Worm (Caenorhabditis elegans) whole organism, mixed stage, embryonic: ENCODE measurements around the gene R05H5.4.

Experiments
- M03D4.4 ChIP-seq: sonication (generic microtip); optimal IDR thresholded peaks from 2 replicates; lab custom pipeline; 2017; ENCODE audit warnings: mild to moderate bottlenecking, missing genetic modification characterization, missing compliant biosample characterization
- bed-3 ChIP-seq: fragments of 200-800 bp; sonication (Bioruptor generic); optimal IDR thresholded peaks from 3 replicates; lab custom pipeline; 2018; ENCODE audit warnings: mild to moderate bottlenecking, missing genetic modification characterization, moderate library complexity, missing compliant biosample characterization
- blmp-1 ChIP-seq: fragments of 150-350 bp; optimal IDR thresholded peaks from 2 replicates; lab custom pipeline; 2014; ENCODE audit warnings: missing biosample characterization, missing genetic modification characterization
- ceh-39 ChIP-seq: fragments of 150-350 bp; optimal IDR thresholded peaks from 2 replicates; lab custom pipeline; 2014; ENCODE audit warnings: missing biosample characterization, missing genetic modification characterization
- ceh-83 ChIP-seq: fragments of 200-800 bp; sonication (Bioruptor generic); optimal IDR thresholded peaks from 2 replicates; lab custom pipeline; 2018; ENCODE audit warnings: mild to moderate bottlenecking, missing genetic modification characterization, missing compliant biosample characterization
- ces-1 ChIP-seq: fragments of 150-350 bp; optimal IDR thresholded peaks from 2 replicates; lab custom pipeline; 2014; ENCODE audit warnings: missing biosample characterization, missing genetic modification reagents, missing genetic modification characterization
- cnd-1 ChIP-seq: fragments of 200-800 bp; sonication (Bioruptor generic); optimal IDR thresholded peaks from 2 replicates; lab custom pipeline; 2018; ENCODE audit warnings: mild to moderate bottlenecking, missing genetic modification characterization, missing compliant biosample characterization
- drap-1 ChIP-seq: fragments of 200-800 bp; sonication (Bioruptor generic); optimal IDR thresholded peaks from 3 replicates; lab custom pipeline; 2018; ENCODE audit warnings: mild to moderate bottlenecking, missing genetic modification characterization, missing compliant biosample characterization
- elt-1 ChIP-seq: sonication (generic microtip); optimal IDR thresholded peaks from 2 replicates; lab custom pipeline; 2017; ENCODE audit warnings: missing genetic modification characterization, mild to moderate bottlenecking, missing compliant biosample characterization, antibody characterized with exemption, moderate library complexity, borderline replicate concordance; ENCODE audit not compliant: insufficient read depth
- elt-3 ChIP-seq: fragments of 150-350 bp; optimal IDR thresholded peaks from 2 replicates; lab custom pipeline; 2014; ENCODE audit warnings: missing biosample characterization, missing genetic modification characterization
- flh-1 ChIP-seq: fragments of 200-800 bp; sonication (Bioruptor generic); optimal IDR thresholded peaks from 2 replicates; lab custom pipeline; 2018; ENCODE audit warnings: mild to moderate bottlenecking, missing genetic modification characterization, moderate library complexity, missing compliant biosample characterization
- ham-2 ChIP-seq: fragments of 200-800 bp; sonication (Bioruptor generic); optimal IDR thresholded peaks from 2 replicates; lab custom pipeline; 2018; ENCODE audit warnings: mild to moderate bottlenecking, missing genetic modification characterization, missing compliant biosample characterization
- hlh-1 ChIP-seq: fragments of 150-350 bp; optimal IDR thresholded peaks from 2 replicates; lab custom pipeline; 2014; ENCODE audit warnings: missing biosample characterization, missing genetic modification reagents, missing genetic modification characterization
- lin-32 ChIP-seq: fragments of 200-800 bp; sonication (Bioruptor generic); optimal IDR thresholded peaks from 2 replicates; lab custom pipeline; 2018; ENCODE audit warnings: mild to moderate bottlenecking, missing genetic modification characterization, missing compliant biosample characterization
- lsy-2 ChIP-seq: fragments of 150-350 bp; optimal IDR thresholded peaks from 2 replicates; lab custom pipeline; 2014; ENCODE audit warnings: missing biosample characterization, missing genetic modification characterization
- mab-5 ChIP-seq: fragments of 150-350 bp; optimal IDR thresholded peaks from 2 replicates; lab custom pipeline; 2014; ENCODE audit warnings: missing biosample characterization, missing genetic modification characterization
- mep-1 ChIP-seq: fragments of 150-350 bp; optimal IDR thresholded peaks from 2 replicates; lab custom pipeline; 2017; ENCODE audit warnings: missing biosample characterization, missing genetic modification reagents, missing genetic modification characterization, inconsistent platforms
- mls-2 ChIP-seq: sonication (generic microtip); optimal IDR thresholded peaks from 2 replicates; lab custom pipeline; 2016; ENCODE audit warnings: mild to moderate bottlenecking, missing genetic modification characterization, moderate library complexity, missing compliant biosample characterization
- nhr-12 ChIP-seq: fragments of 150-350 bp; optimal IDR thresholded peaks from 2 replicates; lab custom pipeline; 2014; ENCODE audit warnings: missing biosample characterization, missing genetic modification characterization
- nhr-237 ChIP-seq: fragments of 150-350 bp; optimal IDR thresholded peaks from 2 replicates; lab custom pipeline; 2014; ENCODE audit warnings: missing biosample characterization, missing genetic modification characterization
- nhr-28 ChIP-seq: fragments of 150-350 bp; optimal IDR thresholded peaks from 2 replicates; lab custom pipeline; 2014; ENCODE audit warnings: missing biosample characterization, missing genetic modification characterization
- nhr-76 ChIP-seq: sonication (generic microtip); optimal IDR thresholded peaks from 2 replicates; lab custom pipeline; 2017; ENCODE audit warnings: missing biosample characterization, missing genetic modification characterization
- pha-4 ChIP-seq: fragments of 150-350 bp; optimal IDR thresholded peaks from 2 replicates; lab custom pipeline; 2018; ENCODE audit warnings: missing biosample characterization, missing genetic modification reagents, missing genetic modification characterization
- sem-2 ChIP-seq: fragments of 200-800 bp; sonication (Bioruptor generic); optimal IDR thresholded peaks from 2 replicates; lab custom pipeline; 2018; ENCODE audit warnings: mild to moderate bottlenecking, missing genetic modification characterization, missing compliant biosample characterization
- snpc-4 ChIP-seq: fragments of 150-350 bp; optimal IDR thresholded peaks from 2 replicates; lab custom pipeline; 2014; ENCODE audit warnings: missing biosample characterization, missing genetic modification characterization
- sptf-1 ChIP-seq: sonication (generic microtip); optimal IDR thresholded peaks from 2 replicates; lab custom pipeline; 2017; ENCODE audit warnings: mild to moderate bottlenecking, missing genetic modification characterization, moderate library complexity, missing compliant biosample characterization
- tbx-8 ChIP-seq: fragments of 200-800 bp; sonication (Bioruptor generic); optimal IDR thresholded peaks from 2 replicates; lab custom pipeline; 2018; ENCODE audit warnings: mild to moderate bottlenecking, missing genetic modification characterization, moderate library complexity, missing compliant biosample characterization
- unc-120 ChIP-seq: sonication (generic microtip); optimal IDR thresholded peaks from 2 replicates; lab custom pipeline; 2017; ENCODE audit warnings: missing genetic modification characterization, missing compliant biosample characterization; ENCODE audit not compliant: poor library complexity, severe bottlenecking
- unc-39 ChIP-seq: fragments of 150-350 bp; optimal IDR thresholded peaks from 2 replicates; lab custom pipeline; 2014; ENCODE audit warnings: missing biosample characterization, missing genetic modification characterization
- zip-8 ChIP-seq: fragments of 150-350 bp; optimal IDR thresholded peaks from 2 replicates; lab custom pipeline; 2014; ENCODE audit warnings: missing biosample characterization, missing genetic modification characterization
- ztf-11 ChIP-seq: fragments of 150-350 bp; optimal IDR thresholded peaks from 2 replicates; lab custom pipeline; 2014; ENCODE audit warnings: missing biosample characterization, missing genetic modification characterization

R05H5.4 gene

DNA sequence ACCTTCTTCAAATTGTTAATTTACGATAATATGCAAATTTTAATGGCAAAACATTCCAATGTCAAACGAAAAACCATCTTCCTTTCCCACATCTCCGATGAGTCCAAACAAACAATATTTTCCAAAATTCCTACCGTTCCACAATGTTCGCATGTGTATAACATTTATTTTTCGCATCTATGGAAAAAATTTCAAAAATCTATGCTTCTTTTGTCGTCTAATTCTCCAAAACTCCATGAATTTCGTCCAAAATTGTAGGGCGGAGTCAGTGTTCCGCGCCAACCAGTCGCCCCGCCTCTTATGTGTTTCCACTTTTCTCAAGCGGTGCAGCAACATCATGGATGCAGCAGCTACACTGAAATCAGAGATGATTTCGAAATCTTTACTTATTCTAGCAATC, 31.2 kb upstream of the R05H5.4 start, which contains the start of gene T01E8.8:
Gene T01E8.8, plus strand, starts transcription at position 301 of the 400 bp plus-strand sequence.
- no peak for TF ChIP-seq unc-120 (tag; lab: Kevin White, UChicago)
- no peak for TF ChIP-seq cnd-1
- no peak for TF ChIP-seq ceh-83 (GFP tag; lab: Kevin White, UChicago)
- TF ChIP-seq, all 35 proteins: peak for 0

DNA sequence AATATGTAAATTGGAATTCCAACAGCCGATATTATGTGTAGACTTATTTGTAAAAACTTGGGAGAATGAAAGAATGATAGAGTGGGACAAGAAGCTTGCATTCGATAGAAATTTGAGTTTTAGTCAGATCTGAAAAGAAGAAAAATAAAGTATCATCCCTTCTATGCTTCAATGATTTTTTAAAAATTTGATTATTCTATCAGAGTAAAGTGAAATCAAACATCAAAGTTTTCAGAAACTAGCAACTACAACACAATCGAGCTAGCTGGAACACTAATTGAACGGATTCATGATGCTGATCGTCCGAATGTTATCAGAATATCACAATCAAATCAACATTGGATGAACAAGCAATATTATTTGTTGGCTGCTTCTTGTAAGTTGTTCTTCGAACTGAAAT, 27.2 kb upstream of the R05H5.4 start, which contains the start of gene srh-135:
Gene srh-135, minus strand, starts transcription at position 101 of the 400 bp plus-strand sequence.
- TF ChIP-seq mab-5 (tag; lab: Kevin White, UChicago) (no peak), tbx-8 (GFP tag; lab: Kevin White, UChicago) (no peak), nhr-12 (tag; lab: Kevin White, UChicago) (no peak), nhr-237 (no peak), bed-3 (GFP tag; lab: Kevin White, UChicago) (no peak), ces-1 (GFP tag; lab: Kevin White, UChicago) (no peak), flh-1 (no peak)

DNA sequence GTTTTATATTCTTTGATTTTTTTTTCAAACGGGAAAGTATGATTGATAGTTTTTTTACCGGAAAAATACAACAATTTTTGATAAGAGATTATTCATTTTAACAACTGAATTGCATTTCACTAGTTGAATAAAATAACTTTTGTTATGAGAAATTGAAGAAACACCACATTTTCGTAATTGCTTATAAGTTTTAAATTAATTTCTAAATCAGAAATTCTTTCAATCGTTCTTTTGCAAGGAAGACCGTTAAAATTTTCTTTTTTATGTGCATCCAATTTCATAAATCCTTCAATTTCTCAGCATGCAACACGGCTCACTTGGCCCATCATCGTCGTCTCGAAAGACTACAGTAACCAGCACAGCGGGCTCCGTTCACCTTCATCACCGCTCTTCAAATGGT, 22.8 kb upstream of the R05H5.4 start, which contains the start of gene plc-3:
Gene plc-3, plus strand, starts transcription at position 301 of the 400 bp plus-strand sequence.
- TF ChIP-seq lin-32 (GFP tag; lab: Kevin White, UChicago) (no peak), ham-2 (GFP tag; lab: Kevin White, UChicago) (no peak), mab-5 (tag; lab: Kevin White, UChicago) (no peak), snpc-4 (tag; lab: Kevin White, UChicago) (no peak), ztf-11 (tag; lab: Kevin White, UChicago) (no peak), pha-4 (no peak), sem-2 (GFP tag; lab: Kevin White, UChicago) (no peak), M03D4.4 (no peak), drap-1 (GFP tag; lab: Kevin White, UChicago) (no peak), nhr-237 (no peak), unc-39 (no peak), blmp-1 (tag; lab: Kevin White, UChicago) (no peak), hlh-1 (tag; lab: Kevin White, UChicago) (no peak)
- TF ChIP-seq, all 35 proteins: peak for 0

DNA sequence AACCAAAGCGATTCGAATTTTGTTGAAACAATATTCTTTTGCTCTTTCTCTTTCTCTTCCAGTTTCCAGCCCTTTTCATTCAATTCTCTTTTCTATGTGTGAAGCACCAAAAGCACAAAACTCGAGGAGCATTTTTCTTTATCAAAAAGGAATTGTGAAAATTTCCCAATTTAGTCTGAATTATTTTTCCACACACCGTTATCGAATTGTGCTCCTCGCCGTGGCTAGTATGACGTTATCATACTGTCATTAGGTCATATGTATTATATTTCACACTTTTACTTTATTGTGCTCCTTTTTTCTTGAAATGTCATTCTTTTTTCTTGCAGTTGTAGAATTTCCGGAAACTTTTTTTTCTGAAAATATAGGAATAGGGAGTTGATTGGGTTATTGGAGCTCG, 21.8 kb upstream of the R05H5.4 start:
- TF ChIP-seq mep-1 (no peak), ces-1 (GFP tag; lab: Kevin White, UChicago) (no peak), elt-3 (tag; lab: Kevin White, UChicago) (no peak), nhr-76 (tag; lab: Kevin White, UChicago) (no peak), sem-2 (GFP tag; lab: Kevin White, UChicago) (no peak), cnd-1 (no peak), lin-32 (GFP tag; lab: Kevin White, UChicago) (no peak), zip-8 (tag; lab: Kevin White, UChicago) (no peak), ceh-39 (tag; lab: Kevin White, UChicago) (no peak), lsy-2 (no peak), mls-2 (tag; lab: Kevin White, UChicago) (no peak), sptf-1 (tag; lab: Kevin White, UChicago) (no peak), snpc-4 (tag; lab: Kevin White, UChicago) (no peak), blmp-1 (tag; lab: Kevin White, UChicago) (no peak), nhr-28 (tag; lab: Kevin White, UChicago) (no peak), nhr-237 (no peak)

DNA sequence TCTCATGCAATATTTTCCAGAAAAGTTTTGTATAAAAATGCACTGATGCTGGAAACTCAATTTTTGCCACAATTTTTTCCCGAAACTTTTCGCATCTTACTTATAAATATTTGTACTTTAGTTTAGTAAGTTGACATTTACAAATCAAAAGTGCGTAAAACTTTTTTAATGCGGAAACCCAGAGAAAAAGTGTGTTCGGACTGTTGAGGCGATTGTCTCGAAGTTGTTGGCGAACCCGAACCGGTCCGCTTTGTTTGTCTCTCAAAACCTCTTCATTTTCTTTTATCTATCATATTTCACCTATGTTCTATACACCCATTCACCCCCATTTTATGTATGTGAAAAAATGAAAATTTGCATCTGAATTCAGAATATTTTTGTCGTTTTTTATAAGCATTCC, 20.8 kb upstream of the R05H5.4 start:
- TF ChIP-seq ham-2 (GFP tag; lab: Kevin White, UChicago) = no peak
- no peak for TF ChIP-seq M03D4.4
- TF ChIP-seq nhr-76 (tag; lab: Kevin White, UChicago) = no peak
- no peak for TF ChIP-seq bed-3 (GFP tag; lab: Kevin White, UChicago)
- no peak for TF ChIP-seq ceh-83 (GFP tag; lab: Kevin White, UChicago)

DNA sequence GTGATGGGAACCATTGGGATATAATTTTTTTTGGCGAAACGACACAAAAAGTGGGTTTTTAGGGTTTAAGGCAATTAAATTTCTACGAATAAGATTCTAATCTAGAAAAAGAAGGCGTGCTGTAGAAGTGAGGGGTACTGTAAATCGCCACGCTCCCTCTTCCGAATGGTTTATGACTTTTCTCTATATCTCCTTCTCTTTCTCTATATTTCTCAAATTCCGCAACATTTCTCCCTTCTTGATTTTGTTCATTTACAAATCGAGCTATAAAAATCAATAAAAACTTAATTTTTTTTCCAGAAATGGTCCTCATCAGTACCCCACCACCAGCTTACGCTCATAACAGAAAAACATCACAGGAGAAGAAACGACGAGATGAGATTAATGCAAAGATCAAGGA, 18.4 kb upstream of the R05H5.4 start, which contains the start of gene ref-1:
Gene ref-1, plus strand, starts transcription at position 301 of the 400 bp plus-strand sequence.
- TF ChIP-seq pha-4 = no peak
- TF ChIP-seq ces-1 (GFP tag; lab: Kevin White, UChicago) = no peak
- no peak for TF ChIP-seq ceh-39 (tag; lab: Kevin White, UChicago)
- no peak for TF ChIP-seq sem-2 (GFP tag; lab: Kevin White, UChicago)
- no peak for TF ChIP-seq hlh-1 (tag; lab: Kevin White, UChicago)
- TF ChIP-seq ceh-83 (GFP tag; lab: Kevin White, UChicago) = no peak
- no peak for TF ChIP-seq elt-1 (tag; lab: Kevin White, UChicago)
- no peak for TF ChIP-seq flh-1
- no peak for TF ChIP-seq ztf-11 (tag; lab: Kevin White, UChicago)
- TF ChIP-seq lin-32 (GFP tag; lab: Kevin White, UChicago) = no peak
- no peak for TF ChIP-seq nhr-76 (tag; lab: Kevin White, UChicago)
- no peak for TF ChIP-seq elt-3 (tag; lab: Kevin White, UChicago)
- TF ChIP-seq nhr-12 (tag; lab: Kevin White, UChicago) = no peak
- TF ChIP-seq nhr-28 (tag; lab: Kevin White, UChicago) = no peak
- no peak for TF ChIP-seq sptf-1 (tag; lab: Kevin White, UChicago)
- TF ChIP-seq, all 35 proteins: peak for 0
